Fruit fly (Drosophila melanogaster): ENCODE measurements around the gene CG7201.

Gene CG7201

dm6 chr3L:8289336-8290258, 5.5 kb downstream of the CG7201 start, which contains the start of gene cert (continued):
- TF ChIP-seq Dad (GFP tag; optimal IDR thresholded peaks at IDR 0.05) (peak; percentile 35), Ada2b (GFP tag; IDR thresholded peaks at IDR 0.05) (no peak), CG7987 (GFP tag; optimal IDR thresholded peaks at IDR 0.05) (no peak), CG2889 (GFP tag; IDR thresholded peaks at IDR 0.05) (no peak), Asciz (GFP tag; optimal IDR thresholded peaks at IDR 0.05) (no peak), HmgZ (tag; optimal IDR thresholded peaks at IDR 0.05) (no peak), jumu (GFP tag; optimal IDR thresholded peaks at IDR 0.05) (no peak), Dek (tag; optimal IDR thresholded peaks at IDR 0.05) (no peak), HmgD (GFP tag; optimal IDR thresholded peaks at IDR 0.05) (peak; percentile 6), gfzf (GFP tag; optimal IDR thresholded peaks at IDR 0.05) (peak; percentile 46), Xbp1 (GFP tag; optimal IDR thresholded peaks at IDR 0.05) (peak; percentile 18), hkb (optimal IDR thresholded peaks at IDR 0.05) (peak; percentile 77), hkb (GFP tag; IDR thresholded peaks at IDR 0.05) (no peak), CG8478 (optimal IDR thresholded peaks at IDR 0.05) (no peak), caup (GFP tag; optimal IDR thresholded peaks at IDR 0.05; ENCODE audit: severe bottlenecking) (no peak), pita (GFP tag; optimal IDR thresholded peaks at IDR 0.05) (no peak), CG15601 (tag; optimal IDR thresholded peaks at IDR 0.05) (no peak), NC2α (GFP tag; optimal IDR thresholded peaks at IDR 0.05) (no peak), CG16813 (GFP tag; IDR thresholded peaks at IDR 0.05; ENCODE audit: partially characterized antibody) (peak; percentile 89), CG11723 (GFP tag; optimal IDR thresholded peaks at IDR 0.05) (no peak), Side (GFP tag; optimal IDR thresholded peaks at IDR 0.05) (no peak), CG6689 (GFP tag; IDR thresholded peaks at IDR 0.05) (no peak), pfk (GFP tag; optimal IDR thresholded peaks at IDR 0.05) (no peak), Rfx (GFP tag; IDR thresholded peaks at IDR 0.05) (0 out of 2 replicates have a peak, but pooled peaks have one; percentile 30), YL-1 (GFP tag; optimal IDR thresholded peaks at IDR 0.05) (peak; percentile 52), CG8924 (tag; optimal IDR thresholded peaks at IDR 0.05) (no peak), Stat92E (GFP tag; optimal IDR thresholded peaks at IDR 0.05) (no peak), CG6765 (GFP tag; optimal IDR thresholded peaks at IDR 0.05) (peak; percentile 22), CG13296 (GFP tag; optimal IDR thresholded peaks at IDR 0.05) (peak; percentile 8), bowl (GFP tag; IDR thresholded peaks at IDR 0.05) (no peak), CG10431 (GFP tag; optimal IDR thresholded peaks at IDR 0.05) (no peak), Ravus (GFP tag; IDR thresholded peaks at IDR 0.05) (no peak), CG8290 (GFP tag; optimal IDR thresholded peaks at IDR 0.05) (no peak), CG8290 (tag; optimal IDR thresholded peaks at IDR 0.05) (no peak), gce (GFP tag; IDR thresholded peaks at IDR 0.05) (no peak), CG11085 (GFP tag; IDR thresholded peaks at IDR 0.05) (no peak), esg (GFP tag; conservative IDR thresholded peaks at IDR 0.05) (no peak), Xrp1 (GFP tag; IDR thresholded peaks at IDR 0.05) (0 out of 2 replicates have a peak, but pooled peaks have one; percentile 14), gcm (GFP tag; optimal IDR thresholded peaks at IDR 0.05) (no peak), Aef1 (GFP tag; IDR thresholded peaks at IDR 0.05) (no peak), CG4328 (GFP tag; optimal IDR thresholded peaks at IDR 0.05) (peak; percentile 19), lbe (GFP tag; optimal IDR thresholded peaks at IDR 0.05) (peak; percentile 61), CG13775 (GFP tag; optimal IDR thresholded peaks at IDR 0.05) (peak; percentile 33), nmo (GFP tag; optimal IDR thresholded peaks at IDR 0.05) (peak; percentile 70), CG34376 (GFP tag; optimal IDR thresholded peaks at IDR 0.05) (peak; percentile 33), Mes4 (GFP tag; optimal IDR thresholded peaks at IDR 0.05) (no peak), danr (GFP tag; IDR thresholded peaks at IDR 0.05) (no peak), Usf (GFP tag; optimal IDR thresholded peaks at IDR 0.05) (no peak), CG1603 (tag; optimal IDR thresholded peaks at IDR 0.05) (peak; percentile 38), Mad (GFP tag; optimal IDR thresholded peaks at IDR 0.05) (no peak)

Measured in whole organism, embryonic.